Fruit fly (Drosophila melanogaster) S2 (cell line): Measurements from ENCODE around the gene CG31178.

ENCODE experiments used
- CG8478 ChIP-seq: fragments of >200 bp; optimal IDR thresholded peaks from 2 replicates; lab custom pipeline; 2018
- CTCF ChIP-seq, 2 experiments: fragments of >200 bp; optimal IDR thresholded peaks; 2 replicates each; lab custom pipeline; 2018

- TF ChIP-seq CG8478 (lab: Kevin White, UChicago) = no peak
- no peak for TF ChIP-seq CTCF (optimal IDR thresholded peaks at IDR 0.05; lab: Kevin White, UChicago)
Observed at dm6 chr3R:21839636-21840035, 33.9 kb upstream of the CG31178 start.
